Fruit fly (Drosophila melanogaster) whole organism, embryonic: Measurements from ENCODE around the gene dls.

Experiments
- Aef1 ChIP-seq: fragments of 200-800 bp; sonication (Bioruptor generic); IDR thresholded peaks from 3 replicates; pipeline ENCODE4 v1.3.6; 2022; ENCODE audit warnings: missing biosample characterization, missing genetic modification characterization
- B-H1 ChIP-seq: fragments of 200-800 bp; sonication (Bioruptor generic); IDR thresholded peaks from 3 replicates; pipeline ENCODE4 v1.3.6; 2022; ENCODE audit warnings: missing biosample characterization, missing genetic modification characterization
- CG12942 ChIP-seq: fragments of 200-800 bp; sonication (Bioruptor generic); optimal IDR thresholded peaks from 3 replicates; lab custom pipeline; 2016; ENCODE audit warnings: missing biosample characterization, missing genetic modification characterization
- CG13123 ChIP-seq: fragments of 200-800 bp; sonication (Bioruptor generic); optimal IDR thresholded peaks from 2 replicates; lab custom pipeline; 2016; ENCODE audit warnings: missing biosample characterization, missing genetic modification characterization
- CG15073 ChIP-seq: fragments of 200-800 bp; sonication (Bioruptor generic); optimal IDR thresholded peaks from 2 replicates; lab custom pipeline; 2016; ENCODE audit warnings: missing biosample characterization, missing genetic modification characterization
- CG17612 ChIP-seq: fragments of 200-800 bp; sonication (Bioruptor generic); IDR thresholded peaks from 2 replicates; pipeline ENCODE4 v1.3.6; 2022; ENCODE audit warnings: missing biosample characterization, missing genetic modification characterization
- CG7357 ChIP-seq: fragments of 200-800 bp; sonication (Bioruptor generic); IDR thresholded peaks from 3 replicates; pipeline ENCODE4 v1.3.6; 2022; ENCODE audit warnings: missing biosample characterization, missing genetic modification characterization
- CG8290 ChIP-seq, 3 experiments: fragments of 200-800 bp; sonication (Bioruptor generic); optimal IDR thresholded peaks; 2 replicates each; lab custom pipeline; 2016 to 2019; ENCODE audit warnings: missing biosample characterization in 3 of 3, missing genetic modification characterization in 3 of 3, mild to moderate bottlenecking in 2 of 3, moderate library complexity in 1 of 3
- CG8765 ChIP-seq: fragments of 200-800 bp; sonication (Bioruptor generic); IDR thresholded peaks from 2 replicates; pipeline ENCODE4 v1.3.6; 2022; ENCODE audit warnings: missing biosample characterization, missing genetic modification characterization
- CG9932 ChIP-seq: fragments of 200-800 bp; sonication (Bioruptor generic); IDR thresholded peaks from 2 replicates; pipeline ENCODE4 v1.3.6; 2022; ENCODE audit warnings: missing biosample characterization, missing genetic modification characterization
- CkIIα-i1 ChIP-seq: fragments of 200-800 bp; sonication (Bioruptor generic); IDR thresholded peaks from 2 replicates; pipeline ENCODE4 v1.3.6; 2022; ENCODE audit warnings: missing biosample characterization, missing genetic modification characterization
- Ets97D ChIP-seq: fragments of 200-800 bp; sonication (Bioruptor generic); optimal IDR thresholded peaks from 3 replicates; lab custom pipeline; 2016; ENCODE audit warnings: missing biosample characterization, missing genetic modification characterization
- Gug ChIP-seq: fragments of 200-800 bp; sonication (Bioruptor generic); IDR thresholded peaks from 4 replicates; pipeline ENCODE4 v1.3.6; 2022; ENCODE audit warnings: missing biosample characterization, missing genetic modification characterization
- HLH4C ChIP-seq: fragments of 200-800 bp; sonication (Bioruptor generic); IDR thresholded peaks from 3 replicates; pipeline ENCODE4 v1.3.6; 2022; ENCODE audit warnings: missing biosample characterization, missing genetic modification characterization; ENCODE audit not compliant: partially characterized antibody
- HLH54F ChIP-seq: fragments of 200-800 bp; sonication (Bioruptor generic); optimal IDR thresholded peaks from 3 replicates; lab custom pipeline; 2016; ENCODE audit warnings: missing biosample characterization, missing genetic modification characterization
- Hr51 ChIP-seq, 2 experiments: fragments of 200-800 bp; sonication (Bioruptor generic); optimal IDR thresholded peaks; 2 replicates in 1 of 2; 3 replicates in 1 of 2; lab custom pipeline; 2016 to 2018; ENCODE audit warnings: missing biosample characterization in 2 of 2, missing genetic modification characterization in 2 of 2, mild to moderate bottlenecking in 1 of 2, moderate library complexity in 1 of 2
- MTF-1 ChIP-seq: fragments of 200-800 bp; sonication (Bioruptor generic); optimal IDR thresholded peaks from 2 replicates; lab custom pipeline; 2018; ENCODE audit warnings: missing biosample characterization, mild to moderate bottlenecking, missing genetic modification characterization, borderline replicate concordance
- Max ChIP-seq: fragments of 200-800 bp; sonication (Bioruptor generic); optimal IDR thresholded peaks from 2 replicates; lab custom pipeline; 2016; ENCODE audit warnings: missing biosample characterization, mild to moderate bottlenecking, missing genetic modification characterization
- Usf ChIP-seq: fragments of 200-800 bp; sonication (Bioruptor generic); optimal IDR thresholded peaks from 2 replicates; lab custom pipeline; 2017; ENCODE audit warnings: missing genotype, missing biosample characterization, missing genetic modification characterization
- aop ChIP-seq: fragments of 200-800 bp; sonication (Bioruptor generic); IDR thresholded peaks from 2 replicates; pipeline ENCODE4 v1.3.6; 2022; ENCODE audit warnings: missing biosample characterization, missing genetic modification characterization
- ap ChIP-seq: fragments of 200-800 bp; sonication (Bioruptor generic); IDR thresholded peaks from 2 replicates; pipeline ENCODE4 v1.3.6; 2022; ENCODE audit warnings: missing biosample characterization, missing genetic modification characterization
- ase ChIP-seq: fragments of 200-800 bp; sonication (Bioruptor generic); IDR thresholded peaks from 3 replicates; pipeline ENCODE4 v1.3.6; 2022; ENCODE audit warnings: missing biosample characterization, missing genetic modification characterization
- crol ChIP-seq: fragments of 200-800 bp; sonication (Bioruptor generic); IDR thresholded peaks from 2 replicates; pipeline ENCODE4 v1.3.6; 2022; ENCODE audit warnings: missing biosample characterization, missing genetic modification characterization
- dm ChIP-seq: fragments of 200-800 bp; sonication (Bioruptor generic); optimal IDR thresholded peaks from 3 replicates; lab custom pipeline; 2016; ENCODE audit warnings: missing biosample characterization, missing genetic modification characterization
- ewg ChIP-seq: fragments of 200-800 bp; sonication (Bioruptor generic); optimal IDR thresholded peaks from 3 replicates; lab custom pipeline; 2017; ENCODE audit warnings: mild to moderate bottlenecking, missing biosample characterization, missing genetic modification reagents, missing genetic modification characterization
- fd96Cb ChIP-seq: fragments of 200-800 bp; sonication (Bioruptor generic); optimal IDR thresholded peaks from 2 replicates; lab custom pipeline; 2018; ENCODE audit warnings: missing biosample characterization, mild to moderate bottlenecking, missing genetic modification characterization, moderate library complexity
- fru ChIP-seq: fragments of >200 bp; optimal IDR thresholded peaks from 2 replicates; lab custom pipeline; 2017
- insv ChIP-seq, 2 experiments: fragments of 200-800 bp; sonication (Bioruptor generic); optimal IDR thresholded peaks; 3 replicates each; lab custom pipeline; 2016 to 2018; ENCODE audit warnings: missing biosample characterization in 2 of 2, missing genetic modification characterization in 2 of 2
- lbe ChIP-seq: fragments of 200-800 bp; sonication (Bioruptor generic); optimal IDR thresholded peaks from 2 replicates; lab custom pipeline; 2016; ENCODE audit warnings: missing biosample characterization, mild to moderate bottlenecking, missing genetic modification characterization
- mirr ChIP-seq: fragments of 200-800 bp; sonication (Bioruptor generic); optimal IDR thresholded peaks from 3 replicates; lab custom pipeline; 2018; ENCODE audit warnings: missing biosample characterization, mild to moderate bottlenecking, missing genetic modification characterization
- mld ChIP-seq: fragments of 200-800 bp; sonication (Bioruptor generic); IDR thresholded peaks from 3 replicates; pipeline ENCODE4 v1.3.6; 2022; ENCODE audit warnings: missing biosample characterization, missing genetic modification characterization; ENCODE audit not compliant: partially characterized antibody
- oc ChIP-seq: fragments of 200-800 bp; sonication (Bioruptor generic); optimal IDR thresholded peaks from 2 replicates; lab custom pipeline; 2018; ENCODE audit warnings: missing biosample characterization, mild to moderate bottlenecking, missing genetic modification characterization, moderate library complexity
- peb ChIP-seq: fragments of 200-800 bp; sonication (Bioruptor generic); IDR thresholded peaks from 2 replicates; pipeline ENCODE4 v1.3.6; 2022; ENCODE audit warnings: missing biosample characterization, missing genetic modification characterization
- pfk ChIP-seq: fragments of 200-800 bp; sonication (Bioruptor generic); optimal IDR thresholded peaks from 2 replicates; lab custom pipeline; 2018; ENCODE audit warnings: missing biosample characterization, mild to moderate bottlenecking, missing genetic modification characterization, moderate library complexity
- pnt ChIP-seq: fragments of 200-800 bp; sonication (Bioruptor generic); optimal IDR thresholded peaks from 3 replicates; lab custom pipeline; 2016; ENCODE audit warnings: missing biosample characterization, missing genetic modification characterization
- repo ChIP-seq: fragments of 200-800 bp; sonication (Bioruptor generic); optimal IDR thresholded peaks from 2 replicates; lab custom pipeline; 2016; ENCODE audit warnings: missing biosample characterization, missing genetic modification characterization
- rib ChIP-seq: fragments of 200-800 bp; sonication (Bioruptor generic); IDR thresholded peaks from 2 replicates; pipeline ENCODE4 v1.3.6; 2022; ENCODE audit warnings: missing biosample characterization, missing genetic modification characterization
- ro ChIP-seq: fragments of 200-800 bp; sonication (Bioruptor generic); IDR thresholded peaks from 2 replicates; pipeline ENCODE4 v1.3.6; 2022; ENCODE audit warnings: missing biosample characterization, missing genetic modification characterization
- sens ChIP-seq: fragments of 200-800 bp; sonication (Bioruptor generic); peaks from one replicate; lab custom pipeline; 2016; ENCODE audit warnings: missing biosample characterization, missing genetic modification characterization
- slou ChIP-seq: fragments of 200-800 bp; sonication (Bioruptor generic); optimal IDR thresholded peaks from 3 replicates; lab custom pipeline; 2016; ENCODE audit warnings: missing biosample characterization, missing genetic modification characterization
- so ChIP-seq: fragments of 200-800 bp; sonication (Bioruptor generic); IDR thresholded peaks from 3 replicates; pipeline ENCODE4 v1.3.6; 2022; ENCODE audit warnings: missing biosample characterization, missing genetic modification characterization
- stc ChIP-seq: fragments of 200-800 bp; sonication (Bioruptor generic); IDR thresholded peaks from 2 replicates; pipeline ENCODE4 v1.3.6; 2022; ENCODE audit warnings: missing biosample characterization, missing genetic modification characterization
- tgo ChIP-seq: fragments of 200-800 bp; sonication (Bioruptor generic); IDR thresholded peaks from 3 replicates; pipeline ENCODE4 v1.3.6; 2022; ENCODE audit warnings: missing biosample characterization, missing genetic modification characterization
- tin ChIP-seq: fragments of 200-800 bp; sonication (Bioruptor generic); optimal IDR thresholded peaks from 3 replicates; lab custom pipeline; 2016; ENCODE audit warnings: missing biosample characterization, missing genetic modification characterization
- tll ChIP-seq, 2 experiments: fragments of 200-800 bp in 1 of 2; fragments of >200 bp in 1 of 2; sonication (Bioruptor generic) in 1 of 2; optimal IDR thresholded peaks; 2 replicates each; lab custom pipeline; 2017 to 2019; ENCODE audit warnings: missing biosample characterization in 2 of 2, missing genetic modification characterization in 2 of 2, mild to moderate bottlenecking in 1 of 2, moderate library complexity in 1 of 2
- tup ChIP-seq: fragments of 200-800 bp; sonication (Bioruptor generic); optimal IDR thresholded peaks from 2 replicates; lab custom pipeline; 2016; ENCODE audit warnings: missing biosample characterization, mild to moderate bottlenecking, missing genetic modification characterization, moderate library complexity
- twi ChIP-seq: fragments of 200-800 bp; optimal IDR thresholded peaks from 2 replicates; lab custom pipeline; 2019; ENCODE audit warnings: missing biosample characterization, mild to moderate bottlenecking, missing genetic modification characterization, moderate library complexity
- tx ChIP-seq: fragments of 200-800 bp; sonication (Bioruptor generic); optimal IDR thresholded peaks from 2 replicates; lab custom pipeline; 2016; ENCODE audit warnings: missing biosample characterization, missing genetic modification characterization
- vnd ChIP-seq: fragments of 200-800 bp; sonication (Bioruptor generic); IDR thresholded peaks from 3 replicates; pipeline ENCODE4 v1.3.6; 2022; ENCODE audit warnings: missing biosample characterization, missing genetic modification characterization; ENCODE audit not compliant: partially characterized antibody
- zen ChIP-seq: fragments of 200-800 bp; sonication (Bioruptor generic); optimal IDR thresholded peaks from 3 replicates; lab custom pipeline; 2018; ENCODE audit warnings: missing biosample characterization, mild to moderate bottlenecking, missing genetic modification characterization, moderate library complexity

The dls gene

DNA sequence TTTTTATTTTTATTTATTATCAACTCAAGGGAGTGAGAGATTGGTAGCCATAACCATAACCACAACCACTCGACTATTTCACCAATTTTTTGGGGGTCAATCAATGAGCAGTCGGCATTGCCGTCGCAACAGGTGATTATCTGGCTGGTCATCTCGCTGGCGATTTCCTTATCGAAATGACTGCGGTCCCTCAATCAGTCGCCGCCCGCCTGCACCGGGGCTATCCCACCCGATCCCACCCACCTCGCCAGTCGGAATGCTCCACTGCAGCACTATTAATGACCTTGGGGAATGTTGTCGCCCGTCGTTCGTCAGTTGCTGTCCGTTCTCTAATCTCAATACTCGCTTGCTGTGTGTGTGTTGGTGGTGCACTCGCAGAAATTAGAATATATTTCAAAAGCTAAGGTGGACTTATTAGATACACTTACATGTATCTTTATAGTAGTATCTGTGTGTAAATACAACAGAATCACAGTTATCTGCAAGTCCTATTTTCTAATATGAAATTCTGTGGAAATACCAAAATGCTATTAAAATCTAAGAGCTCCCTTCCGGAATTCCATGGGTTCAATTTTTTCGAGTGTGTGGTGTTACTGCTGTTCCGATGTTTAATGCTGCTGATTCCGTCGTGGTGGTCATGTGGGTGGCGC lies 40.6 kb upstream of the dls start (continued):
- no peak for TF ChIP-seq repo
- no peak for TF ChIP-seq MTF-1
- TF ChIP-seq tgo = peak; percentile 60; the same call in 2 of the 3 replicates
- TF ChIP-seq Max = peak; percentile 25
- TF ChIP-seq Hr51 (GFP tag; optimal IDR thresholded peaks at IDR 0.05; lab: Kevin White, UChicago) = peak; percentile 42 to 68
- peak; percentile 45 for TF ChIP-seq dm (GFP tag; lab: Kevin White, UChicago)
- no peak; the same call in 1 of the 2 replicates for TF ChIP-seq stc (GFP tag; lab: Robert Waterston, UW)
- TF ChIP-seq twi = peak; percentile 7
- peak; percentile 53 for TF ChIP-seq mirr (GFP tag; lab: Kevin White, UChicago)
- TF ChIP-seq slou (GFP tag; lab: Kevin White, UChicago) = no peak
- TF ChIP-seq CG15073 (GFP tag; lab: Kevin White, UChicago) = no peak
- peak; percentile 28 for TF ChIP-seq ewg (GFP tag; lab: Kevin White, UChicago)
- TF ChIP-seq vnd (GFP tag; lab: Robert Waterston, UW) = 0 out of 3 replicates have a peak, but pooled peaks have one; percentile 16
- TF ChIP-seq CG17612 (GFP tag; lab: Robert Waterston, UW) = no peak
- TF ChIP-seq CkIIα-i1 (GFP tag; lab: Robert Waterston, UW) = no peak
- no peak for TF ChIP-seq CG13123 (GFP tag; lab: Kevin White, UChicago)
- TF ChIP-seq fd96Cb (tag; lab: Kevin White, UChicago) = peak; percentile 58
- TF ChIP-seq Gug (GFP tag; lab: Robert Waterston, UW) = peak; percentile 32; the same call in 1 of the 4 replicates
- TF ChIP-seq ro (GFP tag; lab: Robert Waterston, UW) = peak; percentile 21; the same call in 1 of the 2 replicates
- TF ChIP-seq HLH54F (GFP tag; lab: Kevin White, UChicago) = peak; percentile 62
- TF ChIP-seq CG8765 (GFP tag; lab: Robert Waterston, UW) = no peak
- peak; percentile 42 for TF ChIP-seq Usf
- no peak for TF ChIP-seq Ets97D (GFP tag; lab: Kevin White, UChicago)
- no peak for TF ChIP-seq tup
- peak; percentile 35 for TF ChIP-seq CG12942 (GFP tag; lab: Kevin White, UChicago)
- no peak for TF ChIP-seq peb (GFP tag; lab: Robert Waterston, UW)
- no peak for TF ChIP-seq insv (GFP tag; optimal IDR thresholded peaks at IDR 0.05; lab: Kevin White, UChicago)
- TF ChIP-seq pfk (GFP tag; lab: Kevin White, UChicago) = no peak
- TF ChIP-seq rib (GFP tag; lab: Robert Waterston, UW) = no peak; the same call in 1 of the 2 replicates
- TF ChIP-seq so (GFP tag; lab: Robert Waterston, UW) = no peak; the same call in 2 of the 3 replicates
- no peak for TF ChIP-seq lbe (GFP tag; lab: Kevin White, UChicago)
- TF ChIP-seq fru = no peak
- TF ChIP-seq aop (GFP tag; lab: Robert Waterston, UW) = no peak
- TF ChIP-seq tll (GFP tag; optimal IDR thresholded peaks at IDR 0.05; lab: Kevin White, UChicago) = no peak
- peak; percentile 44 for TF ChIP-seq pnt (GFP tag; lab: Kevin White, UChicago)
- no peak for TF ChIP-seq CG8290 (GFP tag; optimal IDR thresholded peaks at IDR 0.05; lab: Kevin White, UChicago)
- TF ChIP-seq CG8290 (tag; optimal IDR thresholded peaks at IDR 0.05; lab: Kevin White, UChicago) = peak in 1 of 2 experiments; percentile 52
- peak; percentile 48 for TF ChIP-seq tx
- peak; percentile 11 for TF ChIP-seq tin (GFP tag; lab: Kevin White, UChicago)
- no peak for TF ChIP-seq HLH4C (GFP tag; lab: Robert Waterston, UW)
- TF ChIP-seq CG7357 (GFP tag; lab: Robert Waterston, UW) = 0 out of 3 replicates have a peak, but pooled peaks have one; percentile 35
- no peak for TF ChIP-seq mld (GFP tag; lab: Robert Waterston, UW)
- TF ChIP-seq B-H1 (GFP tag; lab: Robert Waterston, UW) = no peak
- no peak for TF ChIP-seq crol
- no peak for TF ChIP-seq zen (tag; lab: Kevin White, UChicago)
- TF ChIP-seq Aef1 (GFP tag; lab: Robert Waterston, UW) = no peak
- 0 out of 3 replicates have a peak, but pooled peaks have one; percentile 36 for TF ChIP-seq ase (GFP tag; lab: Robert Waterston, UW)
- 0 out of 2 replicates have a peak, but pooled peaks have one; percentile 26 for TF ChIP-seq ap (GFP tag; lab: Robert Waterston, UW)
- TF ChIP-seq CG9932 (GFP tag; lab: Robert Waterston, UW) = peak; percentile 56
- TF ChIP-seq sens (GFP tag; lab: Kevin White, UChicago) = peak; percentile 83
- TF ChIP-seq oc (tag; lab: Kevin White, UChicago) = no peak
